Worm (Caenorhabditis elegans): ENCODE results near the gene W06A7.2.

ce11 chrV:14858503-14858902 lies 36.9 kb downstream of the W06A7.2 start, which contains the start of gene npr-13:
- TF ChIP-seq nhr-77 (tag; optimal IDR thresholded peaks at IDR 0.05) (no peak), jun-1 (tag; optimal IDR thresholded peaks at IDR 0.05) (no peak), eor-1 (tag; optimal IDR thresholded peaks at IDR 0.05) (no peak), ama-1 (optimal IDR thresholded peaks at IDR 0.05) (no peak)

Data from whole organism, L3 larva.